Worm (Caenorhabditis elegans) whole organism, L1 larva: ENCODE results near the gene ech-6.

Experiments
- C16A3.4 ChIP-seq: fragments of 150-350 bp; optimal IDR thresholded peaks from 2 replicates; lab custom pipeline; 2014; ENCODE audit warnings: missing biosample characterization, missing genetic modification characterization
- F16B12.6 ChIP-seq: fragments of 150-350 bp; optimal IDR thresholded peaks from 2 replicates; lab custom pipeline; 2014; ENCODE audit warnings: missing biosample characterization, missing genetic modification characterization
- aly-2 ChIP-seq: fragments of 150-350 bp; optimal IDR thresholded peaks from 2 replicates; lab custom pipeline; 2014; ENCODE audit warnings: missing biosample characterization, missing genetic modification characterization
- ama-1 ChIP-seq: fragments of 150-350 bp; optimal IDR thresholded peaks from 2 replicates; lab custom pipeline; 2014
- blmp-1 ChIP-seq: fragments of 150-350 bp; optimal IDR thresholded peaks from 2 replicates; lab custom pipeline; 2014; ENCODE audit warnings: missing biosample characterization, missing genetic modification characterization
- ceh-8 ChIP-seq: fragments of 200-800 bp; sonication (Bioruptor generic); optimal IDR thresholded peaks from 2 replicates; lab custom pipeline; 2018; ENCODE audit warnings: mild to moderate bottlenecking, missing genetic modification characterization, moderate library complexity, missing compliant biosample characterization
- ceh-88 ChIP-seq: fragments of 200-800 bp; sonication (Bioruptor generic); IDR thresholded peaks from 2 replicates; pipeline ENCODE4 v1.3.6; 2022; ENCODE audit warnings: missing genetic modification characterization, missing compliant biosample characterization
- ces-1 ChIP-seq: fragments of 150-350 bp; optimal IDR thresholded peaks from 2 replicates; lab custom pipeline; 2014; ENCODE audit warnings: missing biosample characterization, missing genetic modification reagents, missing genetic modification characterization
- dsc-1 ChIP-seq: sonication (generic microtip); optimal IDR thresholded peaks from 2 replicates; lab custom pipeline; 2016; ENCODE audit warnings: mild to moderate bottlenecking, missing genetic modification characterization, missing compliant biosample characterization
- efl-1 ChIP-seq, 4 experiments: fragments of 150-350 bp; optimal IDR thresholded peaks in 3 of 4; peaks in 1 of 4; 1 replicate in 1 of 4; 2 replicates in 3 of 4; lab custom pipeline; 2014; ENCODE audit warnings: missing biosample characterization in 2 of 4, missing genetic modification characterization in 2 of 4, missing genetic modification reagents in 2 of 4
- egl-13 ChIP-seq: sonication (generic microtip); optimal IDR thresholded peaks from 2 replicates; lab custom pipeline; 2016; ENCODE audit warnings: missing genotype, missing genetic modification reagents, missing genetic modification characterization, missing compliant biosample characterization
- egl-27 ChIP-seq, 2 experiments: fragments of 150-350 bp in 1 of 2; sonication (generic microtip); optimal IDR thresholded peaks; 3 replicates each; lab custom pipeline; 2017 to 2018; ENCODE audit warnings: missing biosample characterization in 2 of 2, missing genetic modification characterization in 2 of 2, missing genetic modification reagents in 2 of 2
- elt-2 ChIP-seq: sonication (generic microtip); optimal IDR thresholded peaks from 2 replicates; lab custom pipeline; 2016; ENCODE audit warnings: missing genetic modification characterization, mild to moderate bottlenecking, inconsistent platforms, missing compliant biosample characterization, missing genetic modification reagents
- elt-3 ChIP-seq, 6 experiments: fragments of 150-350 bp in 1 of 6; sonication (generic microtip); optimal IDR thresholded peaks; 2 replicates each; lab custom pipeline; 2017 to 2018; ENCODE audit warnings: missing biosample characterization in 6 of 6, missing genetic modification characterization in 6 of 6, inconsistent platforms in 1 of 6
- fos-1 ChIP-seq: fragments of 150-350 bp; optimal IDR thresholded peaks from 2 replicates; lab custom pipeline; 2014; ENCODE audit warnings: missing biosample characterization, missing genetic modification characterization
- grh-1 ChIP-seq: fragments of 200-800 bp; sonication (Bioruptor generic); IDR thresholded peaks from 2 replicates; pipeline ENCODE4 v1.3.6; 2022; ENCODE audit warnings: missing genetic modification reagents, missing genetic modification characterization, missing compliant biosample characterization
- hpl-2 ChIP-seq: fragments of 150-350 bp; optimal IDR thresholded peaks from 2 replicates; lab custom pipeline; 2014; ENCODE audit warnings: missing biosample characterization, missing genetic modification reagents, missing genetic modification characterization
- isw-1 ChIP-seq: fragments of 200-800 bp; sonication (Bioruptor generic); IDR thresholded peaks from 2 replicates; pipeline ENCODE4 v1.3.6; 2022; ENCODE audit warnings: missing genetic modification characterization, missing compliant biosample characterization
- jun-1 ChIP-seq: fragments of 150-350 bp; optimal IDR thresholded peaks from 2 replicates; lab custom pipeline; 2014; ENCODE audit warnings: missing biosample characterization, missing genetic modification reagents, missing genetic modification characterization
- lin-14 ChIP-seq: fragments of 200-800 bp; sonication (Bioruptor generic); optimal IDR thresholded peaks from 2 replicates; lab custom pipeline; 2018; ENCODE audit warnings: mild to moderate bottlenecking, missing genetic modification characterization, moderate library complexity, missing compliant biosample characterization
- lin-15B ChIP-seq: fragments of 150-350 bp; sonication (generic microtip); optimal IDR thresholded peaks from 3 replicates; lab custom pipeline; 2014; ENCODE audit warnings: missing biosample characterization, missing genetic modification characterization
- lir-3 ChIP-seq: sonication (generic microtip); optimal IDR thresholded peaks from 2 replicates; lab custom pipeline; 2016; ENCODE audit warnings: mild to moderate bottlenecking, missing genetic modification characterization, moderate library complexity, missing compliant biosample characterization; ENCODE audit not compliant: poor library complexity
- lsy-2 ChIP-seq, 2 experiments: fragments of 150-350 bp; optimal IDR thresholded peaks; 2 replicates each; lab custom pipeline; 2014; ENCODE audit warnings: missing biosample characterization in 2 of 2, missing genetic modification characterization in 2 of 2
- mab-9 ChIP-seq: fragments of 200-800 bp; sonication (Bioruptor generic); IDR thresholded peaks from 2 replicates; pipeline ENCODE4 v1.3.6; 2022; ENCODE audit warnings: missing genetic modification reagents, missing genetic modification characterization, missing compliant biosample characterization
- mdl-1 ChIP-seq, 2 experiments: fragments of 150-350 bp; optimal IDR thresholded peaks; 2 replicates each; lab custom pipeline; 2014 to 2017; ENCODE audit warnings: missing biosample characterization in 2 of 2, missing genetic modification characterization in 2 of 2, inconsistent platforms in 1 of 2
- mep-1 ChIP-seq: fragments of 150-350 bp; optimal IDR thresholded peaks from 2 replicates; lab custom pipeline; 2014; ENCODE audit warnings: missing biosample characterization, missing genetic modification characterization
- nhr-19 ChIP-seq: fragments of 200-800 bp; sonication (Bioruptor generic); conservative IDR thresholded peaks from 2 replicates; pipeline ENCODE4 v1.3.6; 2022; ENCODE audit warnings: missing genetic modification characterization, missing compliant biosample characterization
- nhr-20 ChIP-seq: sonication (generic microtip); optimal IDR thresholded peaks from 2 replicates; lab custom pipeline; 2016; ENCODE audit warnings: mild to moderate bottlenecking, missing genetic modification characterization, missing compliant biosample characterization
- nhr-237 ChIP-seq: fragments of 150-350 bp; optimal IDR thresholded peaks from 2 replicates; lab custom pipeline; 2014; ENCODE audit warnings: missing biosample characterization, missing genetic modification characterization
- nhr-28 ChIP-seq: fragments of 150-350 bp; optimal IDR thresholded peaks from 2 replicates; lab custom pipeline; 2014; ENCODE audit warnings: missing biosample characterization, missing genetic modification characterization
- nhr-77 ChIP-seq: fragments of 150-350 bp; optimal IDR thresholded peaks from 2 replicates; lab custom pipeline; 2014; ENCODE audit warnings: missing biosample characterization, missing genetic modification characterization
- nhr-85 ChIP-seq: sonication (generic microtip); peaks from one replicate; lab custom pipeline; 2016; ENCODE audit warnings: missing genetic modification characterization, inconsistent platforms, missing compliant biosample characterization
- nhr-90 ChIP-seq: sonication (generic microtip); optimal IDR thresholded peaks from 2 replicates; lab custom pipeline; 2016; ENCODE audit warnings: mild to moderate bottlenecking, missing genetic modification characterization, missing compliant biosample characterization; ENCODE audit not compliant: poor library complexity
- pax-3 ChIP-seq: fragments of 200-800 bp; sonication (Bioruptor generic); optimal IDR thresholded peaks from 2 replicates; lab custom pipeline; 2018; ENCODE audit warnings: mild to moderate bottlenecking, missing genetic modification characterization, moderate library complexity, missing compliant biosample characterization
- pqm-1 ChIP-seq: sonication (generic microtip); optimal IDR thresholded peaks from 3 replicates; lab custom pipeline; 2017; ENCODE audit warnings: missing biosample characterization, missing genetic modification characterization
- snpc-4 ChIP-seq: fragments of 150-350 bp; optimal IDR thresholded peaks from 2 replicates; lab custom pipeline; 2014; ENCODE audit warnings: missing biosample characterization, missing genetic modification characterization
- snu-23 ChIP-seq: sonication (generic microtip); optimal IDR thresholded peaks from 2 replicates; lab custom pipeline; 2016; ENCODE audit warnings: missing genetic modification characterization, missing compliant biosample characterization
- sox-4 ChIP-seq: sonication (generic microtip); optimal IDR thresholded peaks from 2 replicates; lab custom pipeline; 2016; ENCODE audit warnings: missing genetic modification characterization, missing compliant biosample characterization
- sup-37 ChIP-seq: fragments of 200-800 bp; sonication (Bioruptor generic); optimal IDR thresholded peaks from 2 replicates; lab custom pipeline; 2018; ENCODE audit warnings: mild to moderate bottlenecking, missing genetic modification characterization, missing compliant biosample characterization
- swsn-7 ChIP-seq: sonication (generic microtip); optimal IDR thresholded peaks from 2 replicates; lab custom pipeline; 2016; ENCODE audit warnings: missing genetic modification characterization, missing compliant biosample characterization
- tbx-2 ChIP-seq: sonication (generic microtip); optimal IDR thresholded peaks from 2 replicates; lab custom pipeline; 2016; ENCODE audit warnings: missing genetic modification characterization, missing compliant biosample characterization
- tlp-1 ChIP-seq: fragments of 150-350 bp; optimal IDR thresholded peaks from 2 replicates; lab custom pipeline; 2014; ENCODE audit warnings: missing biosample characterization, missing genetic modification characterization
- vab-15 ChIP-seq: sonication (generic microtip); optimal IDR thresholded peaks from 2 replicates; lab custom pipeline; 2017; ENCODE audit warnings: missing genotype, mild to moderate bottlenecking, missing genetic modification characterization, missing compliant biosample characterization
- zag-1 ChIP-seq: fragments of 150-350 bp; optimal IDR thresholded peaks from 2 replicates; lab custom pipeline; 2014; ENCODE audit warnings: missing biosample characterization, missing genetic modification characterization
- zip-4 ChIP-seq: fragments of 200-800 bp; sonication (Bioruptor generic); optimal IDR thresholded peaks from 2 replicates; lab custom pipeline; 2018; ENCODE audit warnings: mild to moderate bottlenecking, missing genetic modification characterization, moderate library complexity, missing compliant biosample characterization
- ztf-11 ChIP-seq, 2 experiments: sonication (generic microtip); optimal IDR thresholded peaks; 2 replicates each; lab custom pipeline; 2016 to 2017; ENCODE audit warnings: missing genetic modification characterization in 2 of 2, missing biosample characterization in 1 of 2, missing compliant biosample characterization in 1 of 2
- ztf-4 ChIP-seq: fragments of 150-350 bp; optimal IDR thresholded peaks from 2 replicates; lab custom pipeline; 2014; ENCODE audit warnings: missing biosample characterization, missing genetic modification characterization

Gene ech-6

ce11 chrIII:9721991-9722390 lies 30.7 kb downstream of the ech-6 start (continued):
- peak; percentile 44 for TF ChIP-seq pqm-1 (tag; lab: Kevin White, UChicago)
- TF ChIP-seq sup-37 (GFP tag; lab: Kevin White, UChicago), result no peak
- no peak for TF ChIP-seq aly-2

- TF ChIP-seq elt-2 (peak; percentile 39), nhr-90 (tag; lab: Kevin White, UChicago) (no peak), tlp-1 (no peak), ama-1 (no peak), snu-23 (GFP tag; lab: Kevin White, UChicago) (no peak), blmp-1 (tag; lab: Kevin White, UChicago) (no peak), lir-3 (tag; lab: Kevin White, UChicago) (no peak)
These were observed 32.5 kb downstream of the ech-6 start, which contains the start of gene ncx-7 for ce11 chrIII:9720191-9720590. Gene ncx-7, minus strand, starts transcription at chrIII:9720291.

ce11 chrIII:9717243-9717642 lies 35.4 kb downstream of the ech-6 start:
- TF ChIP-seq nhr-77 (peak; percentile 40), mab-9 (GFP tag; lab: Robert Waterston, UW) (no peak), elt-3 (tag; optimal IDR thresholded peaks at IDR 0.05; lab: Kevin White, UChicago) (peak in 4 of 6 experiments; percentile 3 to 14 (median 8)), F16B12.6 (peak; percentile 18), hpl-2 (GFP tag; lab: Kevin White, UChicago) (peak; percentile 34), pax-3 (tag; lab: Kevin White, UChicago) (peak; percentile 50), pqm-1 (tag; lab: Kevin White, UChicago) (no peak), ceh-88 (GFP tag; lab: Robert Waterston, UW) (peak; percentile 62; the same call in 1 of the 2 replicates), fos-1 (tag; lab: Kevin White, UChicago) (peak; percentile 44), dsc-1 (peak; percentile 81), ces-1 (no peak), C16A3.4 (tag; lab: Kevin White, UChicago) (no peak), lin-15B (tag; lab: Kevin White, UChicago) (peak; percentile 35), ztf-11 (tag; optimal IDR thresholded peaks at IDR 0.05; lab: Kevin White, UChicago) (peak in 1 of 2 experiments; percentile 37), elt-2 (peak; percentile 91), isw-1 (GFP tag; lab: Robert Waterston, UW) (no peak), vab-15 (tag; lab: Kevin White, UChicago) (no peak), nhr-19 (GFP tag; lab: Robert Waterston, UW) (peak; percentile 88), ztf-4 (tag; lab: Kevin White, UChicago) (peak; percentile 24), nhr-237 (no peak), jun-1 (tag; lab: Kevin White, UChicago) (peak; percentile 4), grh-1 (GFP tag; lab: Robert Waterston, UW) (peak; percentile 62), lin-14 (GFP tag; lab: Kevin White, UChicago) (peak; percentile 64), sox-4 (tag; lab: Kevin White, UChicago) (no peak), blmp-1 (tag; lab: Kevin White, UChicago) (no peak), egl-13 (tag; lab: Kevin White, UChicago) (peak; percentile 20), nhr-85 (tag; lab: Kevin White, UChicago) (peak; percentile 88), zip-4 (GFP tag; lab: Kevin White, UChicago) (peak; percentile 64), swsn-7 (tag; lab: Kevin White, UChicago) (peak; percentile 78), snpc-4 (tag; lab: Kevin White, UChicago) (peak; percentile 99), efl-1 (optimal IDR thresholded peaks at IDR 0.05; lab: Kevin White, UChicago) (peak; percentile 35 to 59), efl-1 (GFP tag; optimal IDR thresholded peaks at IDR 0.05 in 1 of 2; lab: Kevin White, UChicago) (peak; percentile 37 to 97), sup-37 (GFP tag; lab: Kevin White, UChicago) (peak; percentile 55), nhr-28 (tag; lab: Kevin White, UChicago) (no peak), nhr-90 (tag; lab: Kevin White, UChicago) (peak; percentile 91), ceh-8 (GFP tag; lab: Kevin White, UChicago) (peak; percentile 8), aly-2 (peak; percentile 77), mdl-1 (tag; optimal IDR thresholded peaks at IDR 0.05; lab: Kevin White, UChicago) (peak in 1 of 2 experiments; percentile 54), nhr-20 (tag; lab: Kevin White, UChicago) (peak; percentile 80), tbx-2 (tag; lab: Kevin White, UChicago) (peak; percentile 60), lir-3 (tag; lab: Kevin White, UChicago) (peak; percentile 31), egl-27 (tag; optimal IDR thresholded peaks at IDR 0.05; lab: Kevin White, UChicago) (no peak), lsy-2 (tag; optimal IDR thresholded peaks at IDR 0.05; lab: Kevin White, UChicago) (peak; percentile 32 to 69), zag-1 (tag; lab: Kevin White, UChicago) (no peak), ama-1 (peak; percentile 91), mep-1 (tag; lab: Kevin White, UChicago) (peak; percentile 14), snu-23 (GFP tag; lab: Kevin White, UChicago) (peak; percentile 81)
